Worm (Caenorhabditis elegans) whole organism, L4 larva: Measurements from ENCODE around the gene ect-2.
A peak's percentile ranks its signal among the peaks of the same experiment; 100 is the strongest.

Experiments
- F10B5.3 ChIP-seq: sonication (generic microtip); optimal IDR thresholded peaks from 2 replicates; lab custom pipeline; 2016; ENCODE audit warnings: mild to moderate bottlenecking, missing genetic modification characterization, missing compliant biosample characterization
- F26F4.8 ChIP-seq: fragments of 200-800 bp; sonication (Bioruptor generic); conservative IDR thresholded peaks from 2 replicates; pipeline ENCODE4 v1.3.6; 2022; ENCODE audit warnings: missing genetic modification characterization, missing compliant biosample characterization
- F37D6.2 ChIP-seq: sonication (generic microtip); optimal IDR thresholded peaks from 2 replicates; lab custom pipeline; 2016; ENCODE audit warnings: mild to moderate bottlenecking, missing genetic modification characterization, missing compliant biosample characterization
- F44E2.7 ChIP-seq: fragments of 200-800 bp; sonication (Bioruptor generic); IDR thresholded peaks from 2 replicates; pipeline ENCODE4 v2.1.2; 2022; ENCODE audit warnings: missing genetic modification characterization, missing compliant biosample characterization
- T20F7.1 ChIP-seq: fragments of 200-800 bp; sonication (Bioruptor generic); optimal IDR thresholded peaks from 2 replicates; lab custom pipeline; 2018; ENCODE audit warnings: mild to moderate bottlenecking, missing genetic modification characterization, missing compliant biosample characterization
- Y5F2A.4 ChIP-seq: fragments of 200-800 bp; sonication (Bioruptor generic); optimal IDR thresholded peaks from 2 replicates; lab custom pipeline; 2018; ENCODE audit warnings: mild to moderate bottlenecking, missing genetic modification characterization, missing compliant biosample characterization
- Y75B8A.6 ChIP-seq: fragments of 200-800 bp; sonication (Bioruptor generic); IDR thresholded peaks from 2 replicates; pipeline ENCODE4 v1.3.6; 2022; ENCODE audit warnings: missing genetic modification reagents, missing genetic modification characterization, missing compliant biosample characterization
- aha-1 ChIP-seq: fragments of 150-350 bp; peaks from one replicate; lab custom pipeline; 2014; ENCODE audit warnings: missing biosample characterization, missing genetic modification characterization
- aly-2 ChIP-seq: sonication (generic microtip); optimal IDR thresholded peaks from 2 replicates; lab custom pipeline; 2018; ENCODE audit warnings: missing biosample characterization, missing genetic modification characterization
- arid-1 ChIP-seq: fragments of 200-800 bp; sonication (Bioruptor generic); conservative IDR thresholded peaks from 2 replicates; pipeline ENCODE4 v1.3.6; 2022; ENCODE audit warnings: missing genetic modification reagents, missing genetic modification characterization, missing compliant biosample characterization
- ceh-20 ChIP-seq: fragments of 200-800 bp; sonication (Bioruptor generic); IDR thresholded peaks from 2 replicates; pipeline ENCODE4 v1.3.6; 2022; ENCODE audit warnings: missing genetic modification reagents, missing genetic modification characterization, missing compliant biosample characterization
- ceh-28 ChIP-seq: fragments of 150-350 bp; optimal IDR thresholded peaks from 2 replicates; lab custom pipeline; 2014; ENCODE audit warnings: missing biosample characterization, missing genetic modification reagents, missing genetic modification characterization
- ceh-62 ChIP-seq: sonication (generic microtip); optimal IDR thresholded peaks from 2 replicates; lab custom pipeline; 2017; ENCODE audit warnings: missing biosample characterization, missing genetic modification characterization
- ceh-82 ChIP-seq: sonication (generic microtip); optimal IDR thresholded peaks from 2 replicates; lab custom pipeline; 2017; ENCODE audit warnings: missing biosample characterization, missing genetic modification characterization
- ces-1 ChIP-seq: fragments of 150-350 bp; sonication (generic microtip); optimal IDR thresholded peaks from 4 replicates; lab custom pipeline; 2014; ENCODE audit warnings: missing biosample characterization, missing genetic modification reagents, missing genetic modification characterization
- dmd-6 ChIP-seq: fragments of 200-800 bp; sonication (Bioruptor generic); IDR thresholded peaks from 2 replicates; pipeline ENCODE4 v1.3.6; 2022; ENCODE audit warnings: missing genetic modification reagents, missing genetic modification characterization, missing compliant biosample characterization
- dpl-1 ChIP-seq: fragments of 150-350 bp; optimal IDR thresholded peaks from 2 replicates; lab custom pipeline; 2014; ENCODE audit warnings: missing biosample characterization, missing genetic modification reagents, missing genetic modification characterization
- egl-27 ChIP-seq: sonication (generic microtip); optimal IDR thresholded peaks from 3 replicates; lab custom pipeline; 2017; ENCODE audit warnings: missing biosample characterization, missing genetic modification reagents, missing genetic modification characterization
- fkh-10 ChIP-seq: fragments of 150-350 bp; optimal IDR thresholded peaks from 2 replicates; lab custom pipeline; 2014; ENCODE audit warnings: missing biosample characterization, missing genetic modification reagents, missing genetic modification characterization
- hif-1 ChIP-seq, 2 experiments: sonication (generic microtip); optimal IDR thresholded peaks; 2 replicates each; lab custom pipeline; 2016 to 2017; ENCODE audit warnings: missing compliant biosample characterization in 2 of 2, missing genetic modification characterization in 2 of 2, missing genetic modification reagents in 2 of 2, missing genotype in 2 of 2, mild to moderate bottlenecking in 1 of 2
- hmg-1.1 ChIP-seq: fragments of 200-800 bp; sonication (Bioruptor generic); IDR thresholded peaks from 2 replicates; pipeline ENCODE4 v1.3.6; 2022; ENCODE audit warnings: missing genetic modification reagents, missing genetic modification characterization, missing compliant biosample characterization
- lim-7 ChIP-seq: fragments of 200-800 bp; sonication (Bioruptor generic); IDR thresholded peaks from 2 replicates; pipeline ENCODE4 v1.3.6; 2022; ENCODE audit warnings: missing genetic modification characterization, missing compliant biosample characterization
- lin-38 ChIP-seq: fragments of 200-800 bp; sonication (Bioruptor generic); IDR thresholded peaks from 2 replicates; pipeline ENCODE4 v1.3.6; 2022; ENCODE audit warnings: missing genetic modification reagents, missing genetic modification characterization, missing compliant biosample characterization
- lsy-2 ChIP-seq, 2 experiments: fragments of 150-350 bp in 1 of 2; sonication (generic microtip) in 1 of 2; optimal IDR thresholded peaks; 2 replicates each; lab custom pipeline; 2014 to 2017; ENCODE audit warnings: missing biosample characterization in 2 of 2, missing genetic modification characterization in 2 of 2
- madf-5 ChIP-seq, 2 experiments: fragments of 200-800 bp; sonication (Bioruptor generic); IDR thresholded peaks; 2 replicates each; pipeline ENCODE4 v1.3.6; 2022; ENCODE audit warnings: missing compliant biosample characterization in 2 of 2, missing genetic modification characterization in 2 of 2
- mdl-1 ChIP-seq, 2 experiments: fragments of 150-350 bp in 1 of 2; sonication (generic microtip) in 1 of 2; optimal IDR thresholded peaks; 2 replicates each; lab custom pipeline; 2014 to 2017; ENCODE audit warnings: missing biosample characterization in 2 of 2, missing genetic modification characterization in 2 of 2
- mep-1 ChIP-seq: fragments of 150-350 bp; sonication (generic microtip); optimal IDR thresholded peaks from 3 replicates; lab custom pipeline; 2014; ENCODE audit warnings: missing biosample characterization, missing genetic modification characterization
- mxl-2 ChIP-seq: fragments of 200-800 bp; sonication (Bioruptor generic); conservative IDR thresholded peaks from 2 replicates; pipeline ENCODE4 v1.3.6; 2022; ENCODE audit warnings: missing genetic modification reagents, missing genetic modification characterization, missing compliant biosample characterization
- nhr-102 ChIP-seq: sonication (generic microtip); optimal IDR thresholded peaks from 2 replicates; lab custom pipeline; 2016; ENCODE audit warnings: mild to moderate bottlenecking, missing genetic modification characterization, moderate library complexity, missing compliant biosample characterization
- nhr-111 ChIP-seq: fragments of 200-800 bp; sonication (Bioruptor generic); optimal IDR thresholded peaks from 2 replicates; lab custom pipeline; 2018; ENCODE audit warnings: mild to moderate bottlenecking, missing genetic modification characterization, missing compliant biosample characterization
- nhr-25 ChIP-seq: sonication (generic microtip); optimal IDR thresholded peaks from 2 replicates; lab custom pipeline; 2017; ENCODE audit warnings: missing genetic modification characterization, mild to moderate bottlenecking, missing compliant biosample characterization, antibody characterized with exemption, moderate library complexity, borderline replicate concordance; ENCODE audit not compliant: insufficient read depth
- nhr-28 ChIP-seq: fragments of 150-350 bp; optimal IDR thresholded peaks from 2 replicates; lab custom pipeline; 2014; ENCODE audit warnings: missing biosample characterization, missing genetic modification characterization
- nhr-48 ChIP-seq: sonication (generic microtip); optimal IDR thresholded peaks from 2 replicates; lab custom pipeline; 2016; ENCODE audit warnings: mild to moderate bottlenecking, missing genetic modification characterization, missing compliant biosample characterization
- nhr-6 ChIP-seq: fragments of 150-350 bp; optimal IDR thresholded peaks from 2 replicates; lab custom pipeline; 2014; ENCODE audit warnings: missing biosample characterization, missing genetic modification characterization
- rbr-2 ChIP-seq: sonication (generic microtip); optimal IDR thresholded peaks from 2 replicates; lab custom pipeline; 2016; ENCODE audit warnings: missing genotype, missing genetic modification characterization, missing compliant biosample characterization
- saeg-2 ChIP-seq: fragments of 200-800 bp; sonication (Bioruptor generic); IDR thresholded peaks from 2 replicates; pipeline ENCODE4 v1.3.6; 2022; ENCODE audit warnings: missing genetic modification reagents, missing genetic modification characterization, missing compliant biosample characterization
- sdz-12 ChIP-seq: fragments of 200-800 bp; sonication (Bioruptor generic); optimal IDR thresholded peaks from 2 replicates; lab custom pipeline; 2018; ENCODE audit warnings: mild to moderate bottlenecking, missing genetic modification characterization, missing compliant biosample characterization
- set-16 ChIP-seq: fragments of 200-800 bp; sonication (Bioruptor generic); IDR thresholded peaks from 2 replicates; pipeline ENCODE4 v1.3.6; 2022; ENCODE audit warnings: missing genetic modification reagents, missing genetic modification characterization, missing compliant biosample characterization
- snpc-4 ChIP-seq: fragments of 150-350 bp; optimal IDR thresholded peaks from 2 replicates; lab custom pipeline; 2014; ENCODE audit warnings: missing biosample characterization, missing genetic modification characterization
- unc-130 ChIP-seq: sonication (generic microtip); optimal IDR thresholded peaks from 2 replicates; lab custom pipeline; 2016; ENCODE audit warnings: missing genetic modification reagents, missing genetic modification characterization, missing compliant biosample characterization
- unc-39 ChIP-seq: sonication (generic microtip); optimal IDR thresholded peaks from 2 replicates; lab custom pipeline; 2017; ENCODE audit warnings: missing biosample characterization, missing genetic modification characterization
- zfp-2 ChIP-seq: sonication (generic microtip); optimal IDR thresholded peaks from 2 replicates; lab custom pipeline; 2016; ENCODE audit warnings: mild to moderate bottlenecking, missing genetic modification characterization, missing compliant biosample characterization
- ztf-7 ChIP-seq: fragments of 150-350 bp; optimal IDR thresholded peaks from 2 replicates; lab custom pipeline; 2014; ENCODE audit warnings: missing biosample characterization, missing genetic modification characterization

The ect-2 gene

DNA sequence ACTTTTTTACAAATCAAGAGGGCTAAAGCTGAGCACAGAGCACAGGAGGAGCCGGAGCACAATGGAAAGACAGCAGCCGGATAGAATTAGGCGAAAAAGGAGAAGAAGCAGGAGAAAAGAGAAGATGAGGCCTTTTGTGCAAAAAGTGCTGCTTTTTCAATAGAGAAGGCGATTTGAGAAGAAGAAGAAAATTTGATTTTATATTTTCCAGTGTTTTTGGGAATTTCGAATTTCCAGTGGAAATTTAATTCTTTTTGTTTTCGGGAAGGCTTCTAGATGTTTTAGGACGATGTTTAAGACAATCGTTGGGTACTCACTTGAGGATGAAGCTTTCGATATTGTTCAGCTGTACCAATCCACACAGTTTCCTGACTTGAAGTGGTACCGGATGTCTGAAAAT lies 30.1 kb downstream of the ect-2 start:
- TF ChIP-seq fkh-10 (GFP tag; lab: Kevin White, UChicago) (peak; percentile 77), T20F7.1 (GFP tag; lab: Kevin White, UChicago) (no peak)

- TF ChIP-seq ceh-28 = no peak
- TF ChIP-seq rbr-2 (tag; lab: Kevin White, UChicago) = peak; percentile 33
- TF ChIP-seq nhr-48 (tag; lab: Kevin White, UChicago) = no peak
- no peak for TF ChIP-seq ces-1 (GFP tag; lab: Kevin White, UChicago)
- peak in 1 of 2 experiments; percentile 25 for TF ChIP-seq mdl-1 (tag; optimal IDR thresholded peaks at IDR 0.05; lab: Kevin White, UChicago)
- TF ChIP-seq Y75B8A.6 = no peak
- TF ChIP-seq ceh-82 (tag; lab: Kevin White, UChicago) = no peak
- TF ChIP-seq ceh-20 (GFP tag; lab: Robert Waterston, UW) = no peak
- no peak for TF ChIP-seq dpl-1 (GFP tag; lab: Kevin White, UChicago)
- no peak for TF ChIP-seq Y5F2A.4 (GFP tag; lab: Kevin White, UChicago)
- TF ChIP-seq hif-1 (tag; optimal IDR thresholded peaks at IDR 0.05; lab: Kevin White, UChicago) = peak in 1 of 2 experiments; percentile 3
- TF ChIP-seq hmg-1.1 = peak; percentile 68; the same call in 1 of the 2 replicates
- TF ChIP-seq F37D6.2 (tag; lab: Kevin White, UChicago) = peak; percentile 3
- no peak for TF ChIP-seq nhr-111 (GFP tag; lab: Kevin White, UChicago)
- TF ChIP-seq madf-5 (GFP tag; IDR thresholded peaks at IDR 0.05; lab: Robert Waterston, UW) = no peak
- TF ChIP-seq nhr-6 (tag; lab: Kevin White, UChicago) = no peak
- TF ChIP-seq lim-7 = no peak
- TF ChIP-seq egl-27 (tag; lab: Kevin White, UChicago) = no peak
- peak; percentile 56 for TF ChIP-seq fkh-10 (GFP tag; lab: Kevin White, UChicago)
- peak; percentile 31 for TF ChIP-seq mep-1 (tag; lab: Kevin White, UChicago)
- TF ChIP-seq nhr-102 (tag; lab: Kevin White, UChicago) = no peak
- peak; percentile 91 for TF ChIP-seq aha-1
- TF ChIP-seq dmd-6 = no peak
- TF ChIP-seq unc-39 = no peak
- no peak for TF ChIP-seq aly-2
- TF ChIP-seq set-16 = peak; percentile 24; the same call in 1 of the 2 replicates
- TF ChIP-seq lsy-2 (tag; optimal IDR thresholded peaks at IDR 0.05; lab: Kevin White, UChicago) = peak; percentile 25 to 29
Measured at ce11 chrII:10744801-10745200, 39.0 kb downstream of the ect-2 start.

DNA sequence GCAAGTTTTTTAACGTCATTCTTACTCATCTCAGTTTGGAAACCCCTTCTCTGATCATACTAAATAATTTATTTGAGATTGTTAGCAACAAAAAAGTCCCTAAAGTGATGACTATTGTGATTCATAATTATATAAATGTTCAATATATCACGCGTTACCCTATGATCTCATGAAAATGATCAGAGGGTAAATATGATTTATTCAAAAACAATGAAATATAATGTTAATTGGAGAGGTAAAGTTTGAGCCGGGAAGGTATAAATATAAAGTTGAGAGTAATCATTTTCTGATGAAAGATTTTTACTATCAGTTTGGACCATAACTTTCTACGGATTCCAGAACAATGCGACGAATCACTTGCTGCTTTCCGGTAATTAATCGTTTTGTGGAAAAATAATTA lies 46.7 kb downstream of the ect-2 start, which contains the start of gene C52A11.3:
Gene C52A11.3, plus strand, starts transcription at position 301 of the 400 bp plus-strand sequence.
- TF ChIP-seq mdl-1 (tag; optimal IDR thresholded peaks at IDR 0.05; lab: Kevin White, UChicago) = no peak
- no peak for TF ChIP-seq ceh-82 (tag; lab: Kevin White, UChicago)
- TF ChIP-seq nhr-28 = no peak
- TF ChIP-seq snpc-4 = no peak
- no peak for TF ChIP-seq unc-130 (GFP tag; lab: Kevin White, UChicago)
- no peak for TF ChIP-seq nhr-48 (tag; lab: Kevin White, UChicago)
- no peak for TF ChIP-seq ztf-7 (tag; lab: Kevin White, UChicago)
- TF ChIP-seq zfp-2 = no peak
- no peak for TF ChIP-seq fkh-10 (GFP tag; lab: Kevin White, UChicago)
- TF ChIP-seq nhr-25 (tag; lab: Kevin White, UChicago) = no peak
- no peak for TF ChIP-seq mxl-2 (GFP tag; lab: Robert Waterston, UW)
- no peak for TF ChIP-seq lin-38 (GFP tag; lab: Robert Waterston, UW)
- no peak for TF ChIP-seq sdz-12
- no peak for TF ChIP-seq ceh-62 (tag; lab: Kevin White, UChicago)
- TF ChIP-seq F44E2.7 = no peak
- TF ChIP-seq F10B5.3 (tag; lab: Kevin White, UChicago) = no peak
- no peak for TF ChIP-seq saeg-2
- TF ChIP-seq arid-1 (GFP tag; lab: Robert Waterston, UW) = no peak
- TF ChIP-seq F26F4.8 = no peak
- TF ChIP-seq ceh-28 = no peak
